Fruit fly (Drosophila melanogaster): ENCODE measurements around the gene Hibch.

DNA sequence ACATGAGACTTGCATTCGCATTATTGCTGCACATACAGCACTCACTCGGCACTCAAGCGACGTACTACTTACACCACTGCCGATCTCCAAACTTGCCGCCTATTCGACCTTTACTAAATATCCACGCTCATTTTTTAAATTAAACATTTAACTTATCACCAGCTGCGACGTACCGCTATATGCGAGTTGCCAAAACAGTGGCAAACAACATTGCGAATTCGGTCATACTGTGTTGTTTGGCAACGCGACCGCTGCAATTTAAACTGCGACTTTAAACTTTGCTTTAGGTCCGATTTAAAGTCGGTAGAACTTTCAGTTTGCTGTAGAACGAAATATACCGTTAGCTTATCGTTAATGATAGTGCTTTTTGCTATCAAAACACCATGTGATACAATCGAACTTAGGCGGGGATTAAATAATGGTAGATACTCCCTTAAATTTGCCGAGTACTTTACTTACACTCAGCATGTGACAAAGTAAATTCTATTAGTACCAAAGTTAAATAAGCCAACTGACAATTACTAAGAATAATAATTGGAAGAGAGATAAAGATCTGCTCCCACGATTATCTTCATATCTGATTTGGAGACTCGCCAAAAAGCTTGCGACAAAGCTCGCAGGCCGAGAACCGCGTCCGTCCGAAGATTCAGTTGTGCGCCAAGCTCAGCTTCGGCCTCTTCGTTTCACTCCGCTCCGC is 28.8 kb upstream of the Hibch start, which contains the start of the genes CG6236 and ea:
- TF ChIP-seq EcR (GFP tag; optimal IDR thresholded peaks at IDR 0.05) (no peak), usp (GFP tag; optimal IDR thresholded peaks at IDR 0.05) (no peak), CG8478 (optimal IDR thresholded peaks at IDR 0.05) (no peak), Dll (optimal IDR thresholded peaks at IDR 0.05) (no peak), psq (optimal IDR thresholded peaks at IDR 0.05) (no peak), pan (optimal IDR thresholded peaks at IDR 0.05) (no peak)
